Worm (Caenorhabditis elegans) whole organism, mixed stage, embryonic: ENCODE data around the gene cut-5.

Experiments
- blmp-1 ChIP-seq: fragments of 150-350 bp; optimal IDR thresholded peaks from 2 replicates; lab custom pipeline; 2014; ENCODE audit warnings: missing biosample characterization, missing genetic modification characterization
- elt-3 ChIP-seq: fragments of 150-350 bp; optimal IDR thresholded peaks from 2 replicates; lab custom pipeline; 2014; ENCODE audit warnings: missing biosample characterization, missing genetic modification characterization
- hlh-1 ChIP-seq: fragments of 150-350 bp; optimal IDR thresholded peaks from 2 replicates; lab custom pipeline; 2014; ENCODE audit warnings: missing biosample characterization, missing genetic modification reagents, missing genetic modification characterization
- lin-13 ChIP-seq: fragments of 150-350 bp; optimal IDR thresholded peaks from 2 replicates; lab custom pipeline; 2014; ENCODE audit warnings: missing biosample characterization, missing genetic modification characterization
- lsy-2 ChIP-seq: fragments of 150-350 bp; optimal IDR thresholded peaks from 2 replicates; lab custom pipeline; 2014; ENCODE audit warnings: missing biosample characterization, missing genetic modification characterization
- mep-1 ChIP-seq: fragments of 150-350 bp; optimal IDR thresholded peaks from 2 replicates; lab custom pipeline; 2017; ENCODE audit warnings: missing biosample characterization, missing genetic modification reagents, missing genetic modification characterization, inconsistent platforms
- nhr-2 ChIP-seq: fragments of 150-350 bp; optimal IDR thresholded peaks from 2 replicates; lab custom pipeline; 2014; ENCODE audit warnings: missing biosample characterization, missing genetic modification characterization
- nhr-237 ChIP-seq: fragments of 150-350 bp; optimal IDR thresholded peaks from 2 replicates; lab custom pipeline; 2014; ENCODE audit warnings: missing biosample characterization, missing genetic modification characterization
- pha-4 ChIP-seq: fragments of 150-350 bp; optimal IDR thresholded peaks from 2 replicates; lab custom pipeline; 2018; ENCODE audit warnings: missing biosample characterization, missing genetic modification reagents, missing genetic modification characterization
- sptf-1 ChIP-seq: sonication (generic microtip); optimal IDR thresholded peaks from 2 replicates; lab custom pipeline; 2017; ENCODE audit warnings: mild to moderate bottlenecking, missing genetic modification characterization, moderate library complexity, missing compliant biosample characterization
- unc-39 ChIP-seq: fragments of 150-350 bp; optimal IDR thresholded peaks from 2 replicates; lab custom pipeline; 2014; ENCODE audit warnings: missing biosample characterization, missing genetic modification characterization
- unc-62 ChIP-seq: fragments of 150-350 bp; optimal IDR thresholded peaks from 2 replicates; lab custom pipeline; 2014; ENCODE audit warnings: missing biosample characterization, missing genetic modification reagents, missing genetic modification characterization

DNA sequence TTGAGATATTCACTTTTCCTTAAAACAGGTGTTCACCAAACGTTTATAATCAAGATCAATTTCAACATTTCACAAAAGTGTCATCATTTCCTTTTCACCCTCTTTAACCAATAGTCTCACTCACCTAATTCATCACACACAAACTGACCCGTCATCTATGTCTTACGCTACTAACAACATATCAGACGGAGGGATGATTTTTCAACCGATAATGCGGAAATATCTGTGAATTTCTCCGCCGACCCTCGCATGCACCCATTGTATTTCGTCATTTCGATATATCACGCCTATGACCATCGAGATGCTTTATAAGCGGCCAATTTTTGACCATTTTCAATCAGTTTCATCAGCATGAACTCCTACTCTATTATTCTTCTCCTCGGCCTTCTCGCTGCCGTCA, 33.8 kb downstream of the cut-5 start, which contains the start of gene fipr-21:
- TF ChIP-seq nhr-237 (tag; lab: Kevin White, UChicago) (no peak), unc-62 (GFP tag; lab: Kevin White, UChicago) (peak; percentile 8), lsy-2 (no peak), pha-4 (tag; lab: Kevin White, UChicago) (no peak), elt-3 (no peak), blmp-1 (tag; lab: Kevin White, UChicago) (no peak), lin-13 (tag; lab: Kevin White, UChicago) (no peak), sptf-1 (tag; lab: Kevin White, UChicago) (no peak), mep-1 (tag; lab: Kevin White, UChicago) (no peak), nhr-2 (tag; lab: Kevin White, UChicago) (no peak), hlh-1 (tag; lab: Kevin White, UChicago) (no peak), unc-39 (tag; lab: Kevin White, UChicago) (no peak)
